Worm (Caenorhabditis elegans) whole organism, dauer: ENCODE measurements around the gene ekl-6.
"Not testable (repeated sequence)": the region's sequence is repeated elsewhere in the genome, so short reads cannot be mapped to it uniquely, and the experiment has no call there.

Experiments
- unc-62 ChIP-seq: sonication (generic microtip); optimal IDR thresholded peaks from 2 replicates; lab custom pipeline; 2017; ENCODE audit warnings: missing biosample characterization, missing genetic modification reagents, missing genetic modification characterization

Gene ekl-6

ce11 chrIII:10064140-10064539 is at the start of gene ekl-6:
Gene ekl-6 (plus strand): TSS chrIII:10064404.
- TF ChIP-seq unc-62 (GFP tag; lab: Kevin White, UChicago): no peak

DNA sequence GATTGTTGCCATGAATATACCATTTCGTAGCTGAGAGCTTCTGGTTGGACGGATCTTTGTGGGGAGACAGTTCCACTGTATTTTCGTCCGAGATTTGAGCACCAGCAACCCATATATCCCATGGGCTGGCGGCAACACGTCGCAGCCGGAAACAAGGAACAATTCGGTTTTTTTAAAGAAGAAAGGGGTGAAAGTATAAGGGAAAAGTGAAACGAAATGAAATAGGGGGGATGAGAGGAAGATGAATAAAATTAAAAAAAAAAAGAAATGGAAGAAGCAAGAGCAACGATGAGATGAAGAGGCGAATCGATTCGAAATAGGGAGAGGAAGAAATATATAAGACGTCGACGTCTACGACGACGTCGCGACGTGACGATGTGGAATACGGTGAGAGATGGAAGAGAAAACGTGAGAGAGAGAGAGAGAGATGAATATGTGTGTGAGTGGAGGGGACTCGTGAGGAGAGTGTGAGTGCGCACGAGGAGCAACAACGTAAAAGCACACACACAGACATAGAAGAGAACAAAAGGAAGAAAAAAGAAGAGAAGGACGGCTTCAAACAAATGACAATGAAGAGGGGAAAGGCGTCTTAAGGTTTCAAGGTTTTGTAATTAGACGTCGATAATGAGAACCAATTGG is 47.7 kb upstream of the ekl-6 start, which contains the start of gene rgs-1:
rgs-1 (minus strand) TSS at position 146 of the 639 bp plus-strand sequence.
- TF ChIP-seq unc-62 (GFP tag; lab: Kevin White, UChicago): no peak

ce11 chrIII:10018007-10018406 is 46.2 kb upstream of the ekl-6 start:
- no peak for TF ChIP-seq unc-62 (GFP tag; lab: Kevin White, UChicago)

DNA sequence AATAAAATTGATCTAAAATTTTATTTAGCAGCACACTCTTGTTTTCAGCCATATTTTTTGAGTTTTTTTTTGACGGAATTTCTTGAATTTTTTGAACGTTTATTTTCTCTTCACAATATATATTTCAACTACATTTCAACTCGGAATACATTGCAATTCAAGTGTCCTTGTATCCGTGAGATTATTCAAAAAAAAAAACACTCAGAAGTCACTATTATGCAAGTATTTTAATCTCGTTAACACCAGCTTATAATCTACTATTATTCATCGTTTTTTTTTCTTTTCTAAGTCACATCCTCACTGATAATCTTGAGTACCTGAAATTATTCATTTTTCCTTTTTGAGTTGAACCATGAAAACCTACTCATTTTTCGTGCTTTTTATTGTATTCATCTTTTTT is 40.8 kb upstream of the ekl-6 start, which contains the start of gene ins-21:
ins-21 (plus strand) TSS at position 301 of the 400 bp plus-strand sequence.
- TF ChIP-seq unc-62 (GFP tag; lab: Kevin White, UChicago): no peak

ce11 chrIII:10025989-10026388 is 38.2 kb upstream of the ekl-6 start, which contains the start of gene ins-22:
Gene ins-22 (plus strand): TSS chrIII:10026289.
- no peak for TF ChIP-seq unc-62 (GFP tag; lab: Kevin White, UChicago)

- no peak for TF ChIP-seq unc-62 (GFP tag; lab: Kevin White, UChicago)
These were observed 36.3 kb upstream of the ekl-6 start, which contains the start of gene ins-23 for ce11 chrIII:10027947-10028346. Gene ins-23 (plus strand): TSS chrIII:10028247.

DNA sequence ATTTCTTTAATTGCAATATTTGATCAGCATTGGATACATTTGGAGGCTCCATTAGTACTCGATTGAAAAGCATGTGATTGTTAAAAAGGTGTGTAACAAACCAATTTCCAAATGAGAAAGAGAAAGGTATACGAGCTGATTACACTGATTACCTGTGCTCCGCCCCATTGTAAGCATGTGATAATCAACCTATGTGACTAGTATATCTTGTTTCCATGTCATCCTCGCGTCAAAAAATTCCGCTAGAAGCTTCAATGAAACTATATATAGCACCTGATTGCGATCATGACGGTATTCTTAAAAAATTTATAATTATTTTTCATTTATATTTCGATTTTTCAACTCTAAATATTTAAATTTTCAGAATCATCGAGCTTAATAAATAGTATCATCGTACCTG is 33.7 kb upstream of the ekl-6 start, which contains the start of gene M04D8.4:
M04D8.4 (minus strand) TSS at position 101 of the 400 bp plus-strand sequence.
- TF ChIP-seq unc-62 (GFP tag; lab: Kevin White, UChicago): no peak

ce11 chrIII:10033213-10033612 is 31.0 kb upstream of the ekl-6 start, which contains the start of gene M04D8.5:
Gene M04D8.5 (minus strand): TSS chrIII:10033313.
- TF ChIP-seq unc-62 (GFP tag; lab: Kevin White, UChicago): no peak

ce11 chrIII:10033881-10034280 is 30.3 kb upstream of the ekl-6 start, which contains the start of gene M04D8.8:
Gene M04D8.8 (plus strand): TSS chrIII:10034181.
- no peak for TF ChIP-seq unc-62 (GFP tag; lab: Kevin White, UChicago)

DNA sequence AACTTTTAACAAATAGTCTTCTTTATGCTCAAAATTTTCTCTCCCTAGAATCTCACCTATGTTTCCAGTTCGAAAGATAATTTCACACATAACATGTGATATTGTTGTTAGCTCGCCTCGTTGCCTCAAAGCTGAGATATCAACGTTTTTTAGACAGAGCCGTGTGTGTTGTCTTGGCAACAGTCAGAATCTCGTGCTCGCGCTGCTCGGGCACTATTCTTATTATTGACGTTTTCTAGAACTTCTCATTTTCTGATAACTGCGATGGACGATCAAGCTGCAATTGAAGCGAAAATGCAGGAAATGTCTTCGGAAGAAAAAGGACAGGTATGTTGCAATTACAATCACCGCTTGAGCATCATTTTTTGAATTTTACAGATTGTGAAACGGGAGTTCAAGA is 28.4 kb upstream of the ekl-6 start, which contains the start of gene xbx-3:
xbx-3 (plus strand) TSS at position 163 of the 400 bp plus-strand sequence.
- TF ChIP-seq unc-62 (GFP tag; lab: Kevin White, UChicago): no peak

- no peak for TF ChIP-seq unc-62 (GFP tag; lab: Kevin White, UChicago)
These were observed 27.1 kb upstream of the ekl-6 start, which contains the start of gene M04D8.7 for ce11 chrIII:10037150-10037549. Gene M04D8.7 (plus strand): TSS chrIII:10037450.

ce11 chrIII:10040013-10040412 is 24.2 kb upstream of the ekl-6 start, which contains the start of gene T16G12.7:
Gene T16G12.7 (minus strand): TSS chrIII:10040113.
- no peak for TF ChIP-seq unc-62 (GFP tag; lab: Kevin White, UChicago)

- no peak for TF ChIP-seq unc-62 (GFP tag; lab: Kevin White, UChicago)
These were observed 14.5 kb upstream of the ekl-6 start, which contains the start of gene T16G12.1 for ce11 chrIII:10049682-10050081. Gene T16G12.1 (minus strand): TSS chrIII:10049857.

DNA sequence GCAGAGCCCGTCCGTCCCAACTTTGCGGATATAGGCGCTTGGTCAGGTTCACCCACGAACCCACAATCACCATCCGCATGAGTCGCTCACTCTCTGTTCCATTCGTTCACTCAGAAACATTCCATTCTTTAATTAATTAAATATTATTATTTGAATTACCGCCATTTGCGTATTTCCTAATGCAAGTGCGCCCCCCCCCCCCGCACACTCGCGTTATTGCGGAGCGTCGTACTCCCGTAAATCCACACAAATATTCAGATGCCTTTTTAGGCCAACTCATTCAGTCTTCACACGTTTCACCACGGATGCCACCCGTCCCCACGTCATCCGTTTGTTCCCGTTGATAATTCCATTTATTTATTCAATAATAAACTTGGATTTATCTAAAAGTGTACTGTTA is 13.9 kb upstream of the ekl-6 start, which contains the start of gene T16G12.3:
T16G12.3 (plus strand) TSS at position 301 of the 400 bp plus-strand sequence.
- not testable (repeated sequence) for TF ChIP-seq unc-62 (GFP tag; lab: Kevin White, UChicago)

DNA sequence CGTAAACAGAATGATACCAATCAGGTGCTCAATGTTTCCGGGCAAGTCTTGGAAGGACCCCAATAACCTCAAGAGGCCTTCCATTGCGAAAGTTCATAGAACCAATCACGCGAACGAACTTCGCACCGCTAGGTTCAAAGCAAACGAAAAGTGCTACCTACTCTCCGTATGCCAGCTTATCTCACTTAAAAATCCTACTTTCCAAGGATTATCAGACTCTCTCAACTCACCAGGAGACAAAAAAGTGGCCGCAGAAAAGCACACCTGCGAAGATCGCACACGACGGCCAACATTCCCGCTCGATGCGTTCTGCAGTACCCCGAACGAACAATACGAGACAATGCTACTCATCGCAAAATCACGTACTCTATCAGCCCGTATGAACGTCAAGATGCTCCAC is 10.9 kb upstream of the ekl-6 start, which contains the start of gene T16G12.12:
T16G12.12 (plus strand) TSS at position 301 of the 400 bp plus-strand sequence.
- TF ChIP-seq unc-62 (GFP tag; lab: Kevin White, UChicago): not testable (repeated sequence)

- no peak for TF ChIP-seq unc-62 (GFP tag; lab: Kevin White, UChicago)
These were observed 8.2 kb upstream of the ekl-6 start, which contains the start of gene T16G12.10 for ce11 chrIII:10056033-10056432. Gene T16G12.10 (minus strand): TSS chrIII:10056133.
